Fruit fly (Drosophila melanogaster) Kc167 (cell line): ENCODE results near the gene RIOK1.

ENCODE experiments used
- Myc ChIP-seq: fragments of >200 bp; optimal IDR thresholded peaks from 2 replicates; lab custom pipeline; 2017; ENCODE audit warnings: missing external identifiers
- Sin3A ChIP-seq: fragments of >200 bp; optimal IDR thresholded peaks from 2 replicates; lab custom pipeline; 2018; ENCODE audit warnings: missing external identifiers
- h ChIP-seq: fragments of >200 bp; optimal IDR thresholded peaks from 3 replicates; lab custom pipeline; 2018; ENCODE audit warnings: missing external identifiers
- insv ChIP-seq: fragments of >200 bp; optimal IDR thresholded peaks from 3 replicates; lab custom pipeline; 2018; ENCODE audit warnings: missing external identifiers
- psq ChIP-seq: fragments of >200 bp; optimal IDR thresholded peaks from 2 replicates; lab custom pipeline; 2017; ENCODE audit warnings: missing external identifiers
- ttk ChIP-seq: sonication (Bioruptor generic); optimal IDR thresholded peaks from 2 replicates; lab custom pipeline; 2017; ENCODE audit warnings: missing external identifiers

The RIOK1 gene

dm6 chr3L:11678313-11678817 is 30.1 kb upstream of the RIOK1 start:
- no peak for TF ChIP-seq ttk (lab: Kevin White, UChicago)
- no peak for TF ChIP-seq psq (lab: Kevin White, UChicago)
- TF ChIP-seq h (lab: Kevin White, UChicago): no peak
- TF ChIP-seq Myc (lab: Kevin White, UChicago): no peak
- no peak for TF ChIP-seq Sin3A
- TF ChIP-seq insv: no peak

DNA sequence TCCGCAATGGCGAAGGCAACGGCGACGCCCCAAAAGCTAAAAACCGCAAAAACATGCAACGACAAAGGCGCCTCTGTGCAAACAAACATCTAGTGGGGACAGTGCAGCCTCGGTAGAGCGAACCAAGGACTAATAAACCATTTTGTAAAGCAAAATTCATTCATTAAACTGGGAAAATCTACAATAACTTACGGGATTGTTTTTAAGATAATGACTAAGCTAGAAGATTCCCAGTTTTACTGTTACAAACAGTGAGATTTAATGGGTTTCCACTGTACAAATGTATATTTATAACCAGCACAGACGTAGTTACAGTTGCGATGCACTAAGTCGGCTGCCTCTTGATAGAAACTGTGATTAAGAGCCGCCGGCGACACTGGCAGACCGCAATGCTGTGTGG is 7.9 kb upstream of the RIOK1 start:
- TF ChIP-seq Sin3A: no peak
- TF ChIP-seq ttk (lab: Kevin White, UChicago): no peak
- no peak for TF ChIP-seq h (lab: Kevin White, UChicago)
- TF ChIP-seq psq (lab: Kevin White, UChicago): no peak
- no peak for TF ChIP-seq Myc (lab: Kevin White, UChicago)
- no peak for TF ChIP-seq insv

DNA sequence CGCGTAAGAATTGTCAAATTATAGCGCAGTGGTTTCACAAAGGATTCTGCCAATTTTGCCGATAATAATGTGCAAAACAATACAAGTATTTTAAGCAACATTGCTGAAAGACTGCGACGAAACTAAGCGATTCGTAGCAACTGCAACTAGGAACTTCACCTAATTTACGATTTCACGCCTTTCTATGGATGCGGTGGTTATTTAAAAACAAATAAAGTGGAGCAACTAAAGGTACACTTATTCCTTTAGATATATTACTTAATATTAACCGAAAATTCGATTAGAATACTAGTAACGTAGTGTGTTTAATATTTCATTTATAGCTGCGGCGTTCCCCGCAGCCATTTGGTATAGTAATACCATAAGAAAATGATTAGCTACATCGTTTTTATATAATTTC is 2.3 kb downstream of the RIOK1 start, which contains the start of gene CG6071:
Gene CG6071 (minus strand): TSS at position 101 of the 400 bp plus-strand sequence.
- no peak for TF ChIP-seq Myc (lab: Kevin White, UChicago)
- no peak for TF ChIP-seq h (lab: Kevin White, UChicago)
- TF ChIP-seq insv: no peak
- no peak for TF ChIP-seq ttk (lab: Kevin White, UChicago)

DNA sequence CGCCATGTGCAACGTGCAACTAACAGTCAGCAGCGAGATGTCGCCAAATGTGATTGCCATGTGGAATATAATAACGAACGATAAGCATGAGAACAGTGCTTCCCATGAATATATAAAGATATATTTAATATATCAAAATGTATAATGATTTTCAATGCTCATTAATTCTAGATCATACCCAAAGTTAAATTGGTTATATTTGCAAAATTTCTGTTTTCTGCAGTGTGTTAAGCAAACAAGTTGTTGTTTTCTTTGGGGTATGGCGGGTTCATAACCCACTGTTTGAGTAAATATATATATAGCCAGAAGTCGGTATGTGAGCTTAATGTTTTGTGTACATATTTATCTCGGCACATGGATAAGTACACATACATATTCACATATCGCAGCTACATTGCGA is 11.4 kb downstream of the RIOK1 start:
- TF ChIP-seq Myc (lab: Kevin White, UChicago): no peak
- no peak for TF ChIP-seq Sin3A
- no peak for TF ChIP-seq insv
- TF ChIP-seq h (lab: Kevin White, UChicago): no peak
- TF ChIP-seq ttk (lab: Kevin White, UChicago): no peak
- TF ChIP-seq psq (lab: Kevin White, UChicago): no peak

DNA sequence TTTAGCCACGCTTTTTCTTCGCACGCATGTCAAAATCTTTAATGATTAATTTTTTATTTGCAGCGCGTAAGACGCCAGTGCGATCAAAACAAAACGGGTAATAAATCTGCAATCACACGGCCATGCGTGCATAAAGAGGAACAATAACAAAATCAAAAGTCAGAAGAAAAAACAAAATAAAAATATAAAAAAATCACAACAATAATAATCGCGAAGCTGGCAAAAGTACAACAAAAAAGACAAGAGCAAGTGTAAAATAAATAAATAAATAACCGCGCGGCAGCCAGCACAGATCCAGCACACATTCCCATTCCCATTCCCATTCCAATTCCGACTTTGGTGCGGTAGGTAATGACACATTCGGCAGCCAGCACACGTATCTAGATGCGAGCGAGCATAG is 13.7 kb downstream of the RIOK1 start:
- TF ChIP-seq Sin3A (no peak), insv (no peak), psq (lab: Kevin White, UChicago) (no peak), ttk (lab: Kevin White, UChicago) (no peak), Myc (lab: Kevin White, UChicago) (no peak), h (lab: Kevin White, UChicago) (no peak)

DNA sequence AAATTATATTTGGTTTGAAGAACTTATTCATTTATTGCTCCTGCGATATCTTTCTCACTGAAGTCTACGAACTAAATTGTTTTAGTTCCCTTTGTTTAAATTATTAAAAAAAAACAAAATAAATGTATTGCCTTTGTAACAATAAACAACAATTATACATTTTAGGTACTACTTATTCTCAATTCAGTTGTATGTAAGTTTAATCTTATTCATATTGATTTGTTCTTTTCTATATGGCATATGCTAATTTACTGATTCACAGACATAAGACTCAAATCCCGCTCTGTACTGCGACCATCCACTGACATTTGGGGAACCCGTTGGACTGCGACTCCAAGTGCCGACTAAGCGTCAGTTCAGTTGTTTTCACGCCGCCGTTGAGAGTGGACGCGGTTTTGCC is 17.2 kb downstream of the RIOK1 start, which contains the start of gene CG32091:
Gene CG32091 (plus strand): TSS at position 301 of the 400 bp plus-strand sequence.
- TF ChIP-seq psq (lab: Kevin White, UChicago) (no peak), ttk (lab: Kevin White, UChicago) (no peak), Sin3A (no peak), insv (no peak), h (lab: Kevin White, UChicago) (no peak), Myc (lab: Kevin White, UChicago) (no peak)

- TF ChIP-seq Myc (lab: Kevin White, UChicago): no peak
- TF ChIP-seq insv: no peak
- no peak for TF ChIP-seq h (lab: Kevin White, UChicago)
- TF ChIP-seq psq (lab: Kevin White, UChicago): no peak
- no peak for TF ChIP-seq ttk (lab: Kevin White, UChicago)
- no peak for TF ChIP-seq Sin3A
These were observed 17.6 kb downstream of the RIOK1 start for dm6 chr3L:11630684-11631083.

DNA sequence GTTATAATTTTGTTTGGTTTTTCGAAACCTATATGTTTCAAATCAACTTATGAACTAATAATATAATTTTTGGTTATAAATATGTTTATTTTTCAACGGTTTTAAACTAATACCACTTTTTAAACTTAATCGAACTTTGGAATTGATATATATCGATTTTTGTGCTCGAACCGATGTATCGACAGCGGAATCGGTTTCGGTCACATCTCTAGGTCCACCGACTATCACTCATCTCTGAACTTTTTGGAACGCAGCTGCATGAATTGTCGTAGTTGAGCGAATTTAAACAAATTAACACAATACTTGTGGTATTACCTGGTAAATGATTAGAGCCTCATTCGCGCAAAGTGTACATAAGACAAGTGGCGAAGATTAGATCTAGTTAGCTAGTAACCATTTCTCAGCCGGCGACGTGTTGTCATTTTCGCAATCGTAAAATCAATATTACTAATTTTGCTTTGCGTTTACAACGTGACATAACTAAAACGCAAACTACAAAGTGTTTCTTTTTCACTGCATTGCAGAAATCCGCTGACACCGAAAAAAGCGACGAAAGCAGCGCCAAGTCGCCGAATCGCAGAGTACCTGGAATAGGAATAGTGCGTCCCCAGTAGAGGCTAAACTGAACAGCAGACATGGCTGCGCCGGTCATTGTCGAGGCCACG is 20.3 kb downstream of the RIOK1 start, which contains the start of gene Apt1:
Gene Apt1 (plus strand): TSS at position 219 of the 665 bp plus-strand sequence.
- TF ChIP-seq Sin3A (no peak), insv (no peak), Myc (lab: Kevin White, UChicago) (no peak), psq (lab: Kevin White, UChicago) (no peak), ttk (lab: Kevin White, UChicago) (no peak), h (lab: Kevin White, UChicago) (no peak)

DNA sequence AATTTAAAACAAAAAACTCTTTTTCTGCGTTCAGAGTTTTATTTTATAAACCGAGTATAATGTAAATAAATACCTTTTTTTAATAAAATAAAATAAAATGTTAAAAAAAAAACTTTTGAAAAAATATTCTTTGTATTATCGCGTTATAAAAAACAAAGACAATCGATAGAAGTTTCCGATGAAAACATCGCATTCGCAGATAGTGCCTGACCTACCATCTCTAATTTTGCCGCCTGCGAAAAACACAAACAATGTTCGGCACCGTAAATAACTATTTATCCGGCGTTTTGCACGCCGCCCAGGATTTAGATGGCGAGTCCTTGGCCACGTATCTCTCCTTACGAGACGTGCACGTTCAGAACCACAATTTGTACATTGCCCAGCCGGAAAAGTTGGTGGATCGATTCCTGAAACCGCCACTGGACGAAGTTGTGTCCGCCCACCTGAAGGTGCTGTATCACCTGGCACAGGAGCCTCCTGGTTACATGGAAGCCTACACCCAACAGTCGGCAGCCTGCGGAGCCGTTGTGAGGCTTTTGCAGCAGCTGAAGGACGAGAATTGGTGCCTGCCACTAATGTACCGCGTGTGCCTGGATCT is 21.9 kb downstream of the RIOK1 start, which contains the start of gene PCID2:
Gene PCID2 (plus strand): TSS at position 213 of the 598 bp plus-strand sequence.
- TF ChIP-seq Myc (lab: Kevin White, UChicago) (no peak), ttk (lab: Kevin White, UChicago) (no peak), h (lab: Kevin White, UChicago) (no peak), Sin3A (no peak), psq (lab: Kevin White, UChicago) (no peak), insv (no peak)

dm6 chr3L:11625634-11626175 is 22.6 kb downstream of the RIOK1 start, which contains the start of gene CG6083:
CG6083 (minus strand) TSS chr3L:11626125.
- TF ChIP-seq insv (no peak), h (lab: Kevin White, UChicago) (no peak), psq (lab: Kevin White, UChicago) (no peak), ttk (lab: Kevin White, UChicago) (no peak), Myc (lab: Kevin White, UChicago) (no peak), Sin3A (no peak)

- TF ChIP-seq Sin3A (no peak), h (lab: Kevin White, UChicago) (no peak)
These were observed 24.0 kb downstream of the RIOK1 start, which contains the start of gene Akr1B for dm6 chr3L:11624281-11624680. Akr1B (minus strand) TSS chr3L:11624381.
